Fruit fly (Drosophila melanogaster) whole organism, embryonic: ENCODE measurements around the gene Pxd.
A peak's percentile ranks its signal among the peaks of the same experiment; 100 is the strongest.

Experiments used
- Blimp-1 ChIP-seq: fragments of 200-800 bp; sonication (Bioruptor generic); optimal IDR thresholded peaks from 3 replicates; lab custom pipeline; 2018; ENCODE audit warnings: missing biosample characterization, missing genetic modification characterization, mild to moderate bottlenecking, moderate library complexity, missing genetic modification reagents
- C15 ChIP-seq: fragments of 200-800 bp; sonication (Bioruptor generic); IDR thresholded peaks from 3 replicates; pipeline ENCODE4 v1.3.6; 2022; ENCODE audit warnings: missing biosample characterization, missing genetic modification characterization
- CG10959 ChIP-seq: fragments of 200-800 bp; sonication (Bioruptor generic); IDR thresholded peaks from 2 replicates; pipeline ENCODE4 v1.3.6; 2022; ENCODE audit warnings: missing biosample characterization, missing genetic modification characterization
- CG12219 ChIP-seq: fragments of 200-800 bp; sonication (Bioruptor generic); optimal IDR thresholded peaks from 3 replicates; lab custom pipeline; 2018; ENCODE audit warnings: missing biosample characterization, mild to moderate bottlenecking, missing genetic modification characterization
- CG12236 ChIP-seq: fragments of 200-800 bp; sonication (Bioruptor generic); optimal IDR thresholded peaks from 2 replicates; lab custom pipeline; 2016; ENCODE audit warnings: missing biosample characterization, missing genetic modification characterization
- CG13123 ChIP-seq: fragments of 200-800 bp; sonication (Bioruptor generic); optimal IDR thresholded peaks from 2 replicates; lab custom pipeline; 2016; ENCODE audit warnings: missing biosample characterization, missing genetic modification characterization
- CG15073 ChIP-seq: fragments of 200-800 bp; sonication (Bioruptor generic); optimal IDR thresholded peaks from 2 replicates; lab custom pipeline; 2016; ENCODE audit warnings: missing biosample characterization, missing genetic modification characterization
- CG17361 ChIP-seq: fragments of 200-800 bp; sonication (Bioruptor generic); IDR thresholded peaks from 3 replicates; pipeline ENCODE4 v1.3.6; 2022; ENCODE audit warnings: missing biosample characterization, missing genetic modification characterization
- CG18011 ChIP-seq: fragments of 200-800 bp; sonication (Bioruptor generic); optimal IDR thresholded peaks from 2 replicates; lab custom pipeline; 2017; ENCODE audit warnings: missing biosample characterization, missing genetic modification characterization, mild to moderate bottlenecking, moderate library complexity, missing genotype
- CG18599 ChIP-seq: fragments of 200-800 bp; sonication (Bioruptor generic); optimal IDR thresholded peaks from 3 replicates; lab custom pipeline; 2017; ENCODE audit warnings: missing biosample characterization, missing genetic modification characterization, mild to moderate bottlenecking, moderate library complexity, missing genetic modification reagents
- CG30020 ChIP-seq: fragments of 200-800 bp; optimal IDR thresholded peaks from 2 replicates; lab custom pipeline; 2019; ENCODE audit warnings: missing biosample characterization, mild to moderate bottlenecking, missing genetic modification characterization, moderate library complexity
- CG3065 ChIP-seq: fragments of 200-800 bp; sonication (Bioruptor generic); optimal IDR thresholded peaks from 2 replicates; lab custom pipeline; 2016; ENCODE audit warnings: missing biosample characterization, missing genetic modification characterization
- CG31388 ChIP-seq: fragments of 200-800 bp; sonication (Bioruptor generic); optimal IDR thresholded peaks from 2 replicates; lab custom pipeline; 2016; ENCODE audit warnings: missing biosample characterization, missing genetic modification characterization
- CG6689 ChIP-seq: fragments of 200-800 bp; sonication (Bioruptor generic); IDR thresholded peaks from 2 replicates; pipeline ENCODE4 v1.3.6; 2022; ENCODE audit warnings: missing biosample characterization, missing genetic modification characterization
- CG6813 ChIP-seq: fragments of 200-800 bp; sonication (Bioruptor generic); optimal IDR thresholded peaks from 2 replicates; lab custom pipeline; 2017; ENCODE audit warnings: missing biosample characterization, missing genetic modification characterization, mild to moderate bottlenecking, moderate library complexity, missing genetic modification reagents
- CG7745 ChIP-seq: fragments of 200-800 bp; sonication (Bioruptor generic); optimal IDR thresholded peaks from 2 replicates; lab custom pipeline; 2018; ENCODE audit warnings: missing biosample characterization, mild to moderate bottlenecking, missing genetic modification characterization, moderate library complexity
- D19A ChIP-seq: fragments of 200-800 bp; optimal IDR thresholded peaks from 3 replicates; lab custom pipeline; 2019; ENCODE audit warnings: missing biosample characterization, mild to moderate bottlenecking, missing genetic modification characterization, moderate library complexity
- D19B ChIP-seq: fragments of 200-800 bp; sonication (Bioruptor generic); optimal IDR thresholded peaks from 2 replicates; lab custom pipeline; 2017; ENCODE audit warnings: missing biosample characterization, mild to moderate bottlenecking, missing genetic modification characterization
- Hr3 ChIP-seq: fragments of 200-800 bp; sonication (Bioruptor generic); optimal IDR thresholded peaks from 3 replicates; lab custom pipeline; 2016; ENCODE audit warnings: missing biosample characterization, missing genetic modification characterization
- Hr78 ChIP-seq, 2 experiments: fragments of 200-800 bp in 1 of 2; fragments of >200 bp in 1 of 2; sonication (Bioruptor generic) in 1 of 2; optimal IDR thresholded peaks; 2 replicates each; lab custom pipeline; 2017 to 2019; ENCODE audit warnings: missing biosample characterization in 2 of 2, missing genetic modification characterization in 2 of 2, mild to moderate bottlenecking in 1 of 2, moderate library complexity in 1 of 2
- Hsf ChIP-seq: fragments of 200-800 bp; sonication (Bioruptor generic); optimal IDR thresholded peaks from 3 replicates; lab custom pipeline; 2016; ENCODE audit warnings: missing biosample characterization, missing genetic modification characterization
- NC2β ChIP-seq: fragments of 200-800 bp; sonication (Bioruptor generic); optimal IDR thresholded peaks from 2 replicates; lab custom pipeline; 2016; ENCODE audit warnings: missing biosample characterization, missing genetic modification characterization
- NfI ChIP-seq: fragments of 200-800 bp; sonication (Bioruptor generic); optimal IDR thresholded peaks from 3 replicates; lab custom pipeline; 2018; ENCODE audit warnings: missing biosample characterization, mild to moderate bottlenecking, missing genetic modification characterization, moderate library complexity
- Pdp1 ChIP-seq, 2 experiments: fragments of 200-800 bp; sonication (Bioruptor generic); optimal IDR thresholded peaks; 3 replicates each; lab custom pipeline; 2016; ENCODE audit warnings: missing biosample characterization in 2 of 2, missing genetic modification characterization in 2 of 2, mild to moderate bottlenecking in 1 of 2, moderate library complexity in 1 of 2
- Sry-δ ChIP-seq: fragments of 200-800 bp; sonication (Bioruptor generic); optimal IDR thresholded peaks from 2 replicates; lab custom pipeline; 2016; ENCODE audit warnings: missing biosample characterization, missing genetic modification characterization
- Ssrp ChIP-seq: fragments of 200-800 bp; sonication (Bioruptor generic); optimal IDR thresholded peaks from 2 replicates; lab custom pipeline; 2018; ENCODE audit warnings: missing biosample characterization, mild to moderate bottlenecking, missing genetic modification characterization, moderate library complexity
- Vsx1 ChIP-seq: fragments of 200-800 bp; sonication (Bioruptor generic); optimal IDR thresholded peaks from 2 replicates; lab custom pipeline; 2017; ENCODE audit warnings: missing biosample characterization, mild to moderate bottlenecking, missing genetic modification characterization, missing genetic modification reagents
- ab ChIP-seq: fragments of 200-800 bp; sonication (Bioruptor generic); optimal IDR thresholded peaks from 2 replicates; lab custom pipeline; 2016; ENCODE audit warnings: missing biosample characterization, missing genetic modification characterization
- br ChIP-seq: fragments of >200 bp; optimal IDR thresholded peaks from 2 replicates; lab custom pipeline; 2017
- crc ChIP-seq: fragments of 200-800 bp; sonication (Bioruptor generic); optimal IDR thresholded peaks from 2 replicates; lab custom pipeline; 2016; ENCODE audit warnings: missing biosample characterization, missing genetic modification characterization
- crp ChIP-seq, 2 experiments: fragments of 200-800 bp; sonication (Bioruptor generic); optimal IDR thresholded peaks; 2 replicates in 1 of 2; 3 replicates in 1 of 2; lab custom pipeline; 2017; ENCODE audit warnings: missing biosample characterization in 2 of 2, missing genetic modification characterization in 2 of 2, mild to moderate bottlenecking in 1 of 2, moderate library complexity in 1 of 2
- esg ChIP-seq: fragments of 200-800 bp; sonication (Bioruptor generic); conservative IDR thresholded peaks from 2 replicates; pipeline ENCODE4 v1.3.6; 2022; ENCODE audit warnings: missing biosample characterization, missing genetic modification characterization
- exex ChIP-seq: fragments of 200-800 bp; sonication (Bioruptor generic); optimal IDR thresholded peaks from 4 replicates; lab custom pipeline; 2018; ENCODE audit warnings: missing biosample characterization, mild to moderate bottlenecking, missing genetic modification characterization, moderate library complexity
- gce ChIP-seq: fragments of 200-800 bp; sonication (Bioruptor generic); IDR thresholded peaks from 3 replicates; pipeline ENCODE4 v1.3.6; 2022; ENCODE audit warnings: missing biosample characterization, missing genetic modification characterization
- grau ChIP-seq: fragments of 200-800 bp; optimal IDR thresholded peaks from 3 replicates; lab custom pipeline; 2019; ENCODE audit warnings: missing biosample characterization, mild to moderate bottlenecking, missing genetic modification characterization, moderate library complexity
- grn ChIP-seq: fragments of 200-800 bp; sonication (Bioruptor generic); optimal IDR thresholded peaks from 3 replicates; lab custom pipeline; 2017; ENCODE audit warnings: missing biosample characterization, missing genetic modification characterization
- hkb ChIP-seq, 2 experiments: fragments of 200-800 bp in 1 of 2; fragments of >200 bp in 1 of 2; sonication (Bioruptor generic) in 1 of 2; IDR thresholded peaks in 1 of 2; optimal IDR thresholded peaks in 1 of 2; 2 replicates each; pipeline versions ENCODE4 v1.3.6 to Lab custom; 2017 to 2022; ENCODE audit warnings: missing biosample characterization in 1 of 2, missing genetic modification characterization in 1 of 2
- lab ChIP-seq: fragments of 200-800 bp; sonication (Bioruptor generic); optimal IDR thresholded peaks from 3 replicates; lab custom pipeline; 2017; ENCODE audit warnings: missing biosample characterization, missing genetic modification characterization, mild to moderate bottlenecking, moderate library complexity, missing genetic modification reagents
- maf-S ChIP-seq: fragments of 200-800 bp; sonication (Bioruptor generic); optimal IDR thresholded peaks from 2 replicates; lab custom pipeline; 2016; ENCODE audit warnings: missing biosample characterization, missing genetic modification characterization
- pb ChIP-seq: fragments of 200-800 bp; sonication (Bioruptor generic); optimal IDR thresholded peaks from 3 replicates; lab custom pipeline; 2016; ENCODE audit warnings: missing biosample characterization, missing genetic modification characterization
- peb ChIP-seq: fragments of 200-800 bp; sonication (Bioruptor generic); IDR thresholded peaks from 2 replicates; pipeline ENCODE4 v1.3.6; 2022; ENCODE audit warnings: missing biosample characterization, missing genetic modification characterization
- pita ChIP-seq: fragments of 200-800 bp; sonication (Bioruptor generic); optimal IDR thresholded peaks from 2 replicates; lab custom pipeline; 2017; ENCODE audit warnings: missing biosample characterization, mild to moderate bottlenecking, missing genetic modification characterization
- pros ChIP-seq: fragments of 200-800 bp; sonication (Bioruptor generic); optimal IDR thresholded peaks from 3 replicates; lab custom pipeline; 2019; ENCODE audit warnings: missing biosample characterization, mild to moderate bottlenecking, missing genetic modification characterization, moderate library complexity
- repo ChIP-seq: fragments of 200-800 bp; sonication (Bioruptor generic); optimal IDR thresholded peaks from 2 replicates; lab custom pipeline; 2016; ENCODE audit warnings: missing biosample characterization, missing genetic modification characterization
- scrt ChIP-seq: fragments of 200-800 bp; sonication (Bioruptor generic); optimal IDR thresholded peaks from 2 replicates; lab custom pipeline; 2018; ENCODE audit warnings: missing biosample characterization, mild to moderate bottlenecking, missing genetic modification characterization, moderate library complexity
- sim ChIP-seq: fragments of 200-800 bp; sonication (Bioruptor generic); IDR thresholded peaks from 2 replicates; pipeline ENCODE4 v1.3.6; 2022; ENCODE audit warnings: missing biosample characterization, missing genetic modification characterization
- slou ChIP-seq: fragments of 200-800 bp; sonication (Bioruptor generic); optimal IDR thresholded peaks from 3 replicates; lab custom pipeline; 2016; ENCODE audit warnings: missing biosample characterization, missing genetic modification characterization
- sqz ChIP-seq: fragments of 200-800 bp; sonication (Bioruptor generic); optimal IDR thresholded peaks from 3 replicates; lab custom pipeline; 2018; ENCODE audit warnings: missing biosample characterization, mild to moderate bottlenecking, missing genetic modification characterization
- stc ChIP-seq: fragments of 200-800 bp; sonication (Bioruptor generic); IDR thresholded peaks from 2 replicates; pipeline ENCODE4 v1.3.6; 2022; ENCODE audit warnings: missing biosample characterization, missing genetic modification characterization
- twi ChIP-seq: fragments of 200-800 bp; optimal IDR thresholded peaks from 2 replicates; lab custom pipeline; 2019; ENCODE audit warnings: missing biosample characterization, mild to moderate bottlenecking, missing genetic modification characterization, moderate library complexity

The Pxd gene

DNA sequence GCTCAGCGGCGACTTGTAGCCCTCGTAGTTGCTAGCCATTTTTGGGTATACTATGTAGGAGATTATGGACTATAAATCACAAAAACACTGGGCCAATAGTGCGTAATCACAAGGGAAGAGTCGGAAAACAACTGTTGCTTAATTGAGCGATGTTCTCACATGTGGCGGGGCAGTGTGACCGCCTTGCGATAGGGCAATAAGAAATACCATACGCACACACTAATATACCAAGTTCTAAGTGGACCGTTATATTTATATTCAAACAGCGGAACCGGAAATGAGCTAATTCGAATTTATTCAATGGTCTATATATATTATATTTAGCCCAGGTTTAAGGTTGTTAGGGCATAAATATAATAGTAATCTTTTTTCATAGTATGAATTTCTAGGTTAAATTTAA lies 6.6 kb downstream of the Pxd start, which contains the start of gene Adsl (continued):
- no peak for TF ChIP-seq hkb (optimal IDR thresholded peaks at IDR 0.05; lab: Kevin White, UChicago)
- TF ChIP-seq hkb (GFP tag; IDR thresholded peaks at IDR 0.05; lab: Robert Waterston, UW) = peak; percentile 73
- TF ChIP-seq CG30020 (tag; lab: Kevin White, UChicago) = no peak
- no peak for TF ChIP-seq grau
- no peak for TF ChIP-seq Hr78 (GFP tag; optimal IDR thresholded peaks at IDR 0.05; lab: Kevin White, UChicago)
- peak; percentile 31; the same call in 1 of the 2 replicates for TF ChIP-seq CG6689 (GFP tag; lab: Robert Waterston, UW)
- no peak for TF ChIP-seq CG3065
- no peak for TF ChIP-seq gce (GFP tag; lab: Robert Waterston, UW)
- peak; percentile 63; the same call in 1 of the 2 replicates for TF ChIP-seq stc (GFP tag; lab: Robert Waterston, UW)
- TF ChIP-seq ab = no peak
- peak; percentile 90 for TF ChIP-seq scrt (GFP tag; lab: Kevin White, UChicago)
- no peak for TF ChIP-seq sqz (GFP tag; lab: Kevin White, UChicago)
- peak in 1 of 2 experiments; percentile 69 for TF ChIP-seq crp (GFP tag; optimal IDR thresholded peaks at IDR 0.05; lab: Kevin White, UChicago)
- TF ChIP-seq D19B = peak; percentile 21
- peak; percentile 76 for TF ChIP-seq CG12219
- peak; percentile 85 for TF ChIP-seq CG6813 (GFP tag; lab: Kevin White, UChicago)
- TF ChIP-seq pb (GFP tag; lab: Kevin White, UChicago) = peak; percentile 11
- no peak for TF ChIP-seq CG15073 (GFP tag; lab: Kevin White, UChicago)
- TF ChIP-seq pros (GFP tag; lab: Kevin White, UChicago) = no peak
- TF ChIP-seq twi (tag; lab: Kevin White, UChicago) = no peak
- TF ChIP-seq crc (GFP tag; lab: Kevin White, UChicago) = no peak
- no peak for TF ChIP-seq esg (GFP tag; lab: Robert Waterston, UW)
- no peak for TF ChIP-seq Blimp-1 (GFP tag; lab: Kevin White, UChicago)
- no peak for TF ChIP-seq exex (tag; lab: Kevin White, UChicago)
- no peak for TF ChIP-seq slou (GFP tag; lab: Kevin White, UChicago)
- TF ChIP-seq Hr3 (GFP tag; lab: Kevin White, UChicago) = no peak
- no peak for TF ChIP-seq D19A (tag; lab: Kevin White, UChicago)
- no peak for TF ChIP-seq Sry-δ (GFP tag; lab: Kevin White, UChicago)
- TF ChIP-seq maf-S (GFP tag; lab: Kevin White, UChicago) = no peak
- peak; percentile 43 for TF ChIP-seq grn
- peak; percentile 41 for TF ChIP-seq NC2β
- TF ChIP-seq br (lab: Kevin White, UChicago) = no peak
- TF ChIP-seq Hsf (GFP tag; lab: Kevin White, UChicago) = peak; percentile 32
- no peak; the same call in 1 of the 3 replicates for TF ChIP-seq CG17361
- no peak for TF ChIP-seq CG31388
- no peak for TF ChIP-seq peb (GFP tag; lab: Robert Waterston, UW)
- no peak for TF ChIP-seq CG7745 (tag; lab: Kevin White, UChicago)
- TF ChIP-seq Vsx1 (GFP tag; lab: Kevin White, UChicago) = peak; percentile 85
- TF ChIP-seq repo = peak; percentile 40
- no peak for TF ChIP-seq CG10959 (GFP tag; lab: Robert Waterston, UW)
- TF ChIP-seq CG12236 (GFP tag; lab: Kevin White, UChicago) = no peak
- no peak for TF ChIP-seq Ssrp (tag; lab: Kevin White, UChicago)
- peak; percentile 82 for TF ChIP-seq lab
- TF ChIP-seq CG18599 (GFP tag; lab: Kevin White, UChicago) = peak; percentile 71
- no peak for TF ChIP-seq CG13123 (GFP tag; lab: Kevin White, UChicago)
- peak; percentile 69 for TF ChIP-seq sim (GFP tag; lab: Robert Waterston, UW)
- TF ChIP-seq C15 (GFP tag; lab: Robert Waterston, UW) = no peak
- TF ChIP-seq NfI (GFP tag; lab: Kevin White, UChicago) = peak; percentile 83
- no peak for TF ChIP-seq pita
- no peak for TF ChIP-seq CG18011 (GFP tag; lab: Kevin White, UChicago)
- TF ChIP-seq Pdp1 (GFP tag; optimal IDR thresholded peaks at IDR 0.05; lab: Kevin White, UChicago) = peak in 1 of 2 experiments; percentile 84
